Fruit fly (Drosophila melanogaster): ENCODE data around the gene CG33494.

CG33494 gene

DNA sequence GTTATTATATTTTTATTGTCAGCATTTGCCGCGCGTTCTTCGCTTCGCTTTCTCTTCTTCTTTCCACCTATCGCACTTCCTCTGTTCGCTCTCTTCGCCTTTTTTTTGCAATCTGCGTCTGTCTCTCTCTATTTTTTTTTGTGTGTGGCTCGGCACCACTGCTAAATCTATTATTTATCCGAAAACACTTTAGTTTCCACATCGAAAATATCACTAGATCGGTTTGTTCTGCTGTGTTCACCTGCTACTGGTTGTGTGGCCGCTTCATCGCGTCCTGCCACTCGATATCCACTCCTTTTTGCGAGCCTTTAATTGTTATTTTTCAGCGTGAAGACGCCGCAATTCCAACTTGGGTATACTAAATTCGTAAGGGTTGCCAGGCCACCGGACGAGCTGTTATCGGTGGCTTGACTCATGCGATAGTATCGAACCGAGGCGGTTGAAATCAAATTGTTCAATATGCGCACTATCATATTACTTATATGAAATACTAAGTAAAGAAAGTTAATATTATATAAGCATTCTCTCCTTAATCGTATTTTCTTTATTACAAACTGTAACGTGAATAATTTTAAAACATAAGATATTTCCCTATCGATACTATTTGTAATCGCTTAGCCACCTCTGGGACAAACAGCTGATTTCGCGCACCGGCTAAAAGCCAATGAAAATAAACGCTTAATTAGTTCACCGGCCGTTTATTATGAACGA lies 12.3 kb downstream of the CG33494 start, which contains the start of the genes XNP, CG42488 and CG5116 (continued):
- TF ChIP-seq CG33557 (GFP tag; optimal IDR thresholded peaks at IDR 0.05) (peak; percentile 55), btn (GFP tag; optimal IDR thresholded peaks at IDR 0.05) (no peak), stc (GFP tag; IDR thresholded peaks at IDR 0.05) (no peak), crol (GFP tag; IDR thresholded peaks at IDR 0.05) (no peak), sisA (GFP tag; IDR thresholded peaks at IDR 0.05) (peak; percentile 34; the same call in 1 of the 2 replicates), Atf-2 (GFP tag; optimal IDR thresholded peaks at IDR 0.05) (no peak), CG10147 (GFP tag; optimal IDR thresholded peaks at IDR 0.05) (no peak), CG7786 (GFP tag; optimal IDR thresholded peaks at IDR 0.05) (peak; percentile 29), CG10654 (GFP tag; optimal IDR thresholded peaks at IDR 0.05) (peak; percentile 44), Ada2b (GFP tag; IDR thresholded peaks at IDR 0.05) (no peak), CG4707 (GFP tag; optimal IDR thresholded peaks at IDR 0.05) (no peak), CG11247 (GFP tag; IDR thresholded peaks at IDR 0.05) (peak; percentile 37; the same call in 1 of the 2 replicates), pb (GFP tag; optimal IDR thresholded peaks at IDR 0.05) (no peak), Myb (GFP tag; optimal IDR thresholded peaks at IDR 0.05) (peak; percentile 29), Hmr (GFP tag; optimal IDR thresholded peaks at IDR 0.05) (no peak), ATbp (GFP tag; optimal IDR thresholded peaks at IDR 0.05) (no peak), Optix (GFP tag; IDR thresholded peaks at IDR 0.05) (no peak), CG13775 (GFP tag; optimal IDR thresholded peaks at IDR 0.05) (peak; percentile 70), CG17186 (GFP tag; optimal IDR thresholded peaks at IDR 0.05) (peak; percentile 87), stwl (tag; optimal IDR thresholded peaks at IDR 0.05) (peak; percentile 74), hth (optimal IDR thresholded peaks at IDR 0.05) (no peak), HHEX (GFP tag; optimal IDR thresholded peaks at IDR 0.05) (no peak), inv (GFP tag; IDR thresholded peaks at IDR 0.05; ENCODE audit: partially characterized antibody) (peak; percentile 98), sug (tag; optimal IDR thresholded peaks at IDR 0.05) (peak; percentile 75), Lim3 (GFP tag; IDR thresholded peaks at IDR 0.05) (no peak), so (GFP tag; IDR thresholded peaks at IDR 0.05) (no peak), seq (GFP tag; IDR thresholded peaks at IDR 0.05) (0 out of 2 replicates have a peak, but pooled peaks have one; percentile 6), CG9876 (GFP tag; optimal IDR thresholded peaks at IDR 0.05) (no peak), al (GFP tag; IDR thresholded peaks at IDR 0.05) (peak; percentile 69), CG18476 (GFP tag; optimal IDR thresholded peaks at IDR 0.05) (peak; percentile 43), CoRest (tag; optimal IDR thresholded peaks at IDR 0.05) (peak; percentile 70), Dip2 (GFP tag; IDR thresholded peaks at IDR 0.05) (no peak), ems (GFP tag; optimal IDR thresholded peaks at IDR 0.05) (peak; percentile 66), pan (optimal IDR thresholded peaks at IDR 0.05) (no peak), pan (GFP tag; optimal IDR thresholded peaks at IDR 0.05 in 1 of 2, IDR thresholded peaks at IDR 0.05 in 1 of 2) (no peak), peb (GFP tag; IDR thresholded peaks at IDR 0.05) (no peak), Dref (GFP tag; IDR thresholded peaks at IDR 0.05) (peak; percentile 79), CG32772 (GFP tag; IDR thresholded peaks at IDR 0.05) (no peak), zfh1 (GFP tag; IDR thresholded peaks at IDR 0.05) (0 out of 3 replicates have a peak, but pooled peaks have one; percentile 38), Meics (GFP tag; optimal IDR thresholded peaks at IDR 0.05) (peak; percentile 46), CG4328 (GFP tag; optimal IDR thresholded peaks at IDR 0.05) (peak; percentile 24), CG18764 (GFP tag; optimal IDR thresholded peaks at IDR 0.05) (no peak), Bteb2 (GFP tag; optimal IDR thresholded peaks at IDR 0.05) (no peak), ac (GFP tag; optimal IDR thresholded peaks at IDR 0.05) (no peak), CG2129 (GFP tag; IDR thresholded peaks at IDR 0.05; ENCODE audit: partially characterized antibody) (peak; percentile 99), unc-4 (GFP tag; IDR thresholded peaks at IDR 0.05; ENCODE audit: partially characterized antibody) (peak; percentile 99), Antp (GFP tag; optimal IDR thresholded peaks at IDR 0.05) (no peak), slbo (GFP tag; IDR thresholded peaks at IDR 0.05) (peak; percentile 82), Vsx1 (GFP tag; optimal IDR thresholded peaks at IDR 0.05) (peak; percentile 86), cas (GFP tag; IDR thresholded peaks at IDR 0.05) (no peak), CG4424 (GFP tag; optimal IDR thresholded peaks at IDR 0.05) (peak; percentile 60)
